Worm (Caenorhabditis elegans) whole organism, young adult: ENCODE data around the gene bas-1.

Experiments used
- T07F8.4 ChIP-seq: sonication (generic microtip); optimal IDR thresholded peaks from 2 replicates; lab custom pipeline; 2016; ENCODE audit warnings: mild to moderate bottlenecking, missing genetic modification characterization, moderate library complexity, missing compliant biosample characterization
- die-1 ChIP-seq: sonication (generic microtip); optimal IDR thresholded peaks from 2 replicates; lab custom pipeline; 2016; ENCODE audit warnings: missing genotype, mild to moderate bottlenecking, missing genetic modification characterization, missing compliant biosample characterization
- hrde-1 ChIP-seq: sonication (generic microtip); optimal IDR thresholded peaks from 2 replicates; lab custom pipeline; 2016; ENCODE audit warnings: missing genetic modification characterization, mild to moderate bottlenecking, missing compliant biosample characterization, moderate library complexity, missing genotype, missing genetic modification reagents, borderline replicate concordance
- unc-130 ChIP-seq: sonication (generic microtip); optimal IDR thresholded peaks from 2 replicates; lab custom pipeline; 2016; ENCODE audit warnings: missing genetic modification reagents, missing genetic modification characterization, missing compliant biosample characterization

- TF ChIP-seq unc-130 (GFP tag; lab: Kevin White, UChicago) (no peak), T07F8.4 (tag; lab: Kevin White, UChicago) (no peak), die-1 (no peak), hrde-1 (tag; lab: Kevin White, UChicago) (no peak)
Observed at ce11 chrIII:5566496-5566895, 45.6 kb upstream of the bas-1 start.
